Worm (Caenorhabditis elegans): Measurements from ENCODE around the gene grd-8.

Gene grd-8

ce11 chrV:7855382-7855994 lies 13.2 kb downstream of the grd-8 start, which contains the start of gene C37C3.2:
TSS of gene C37C3.2 (plus strand) at chrV:7855944.
- peak; percentile 5 for TF ChIP-seq ama-1 (optimal IDR thresholded peaks at IDR 0.05)
- peak; percentile 37 for TF ChIP-seq Y55F3AM.14 (GFP tag; optimal IDR thresholded peaks at IDR 0.05)
- TF ChIP-seq gmeb-1 (tag; optimal IDR thresholded peaks at IDR 0.05) = no peak

DNA sequence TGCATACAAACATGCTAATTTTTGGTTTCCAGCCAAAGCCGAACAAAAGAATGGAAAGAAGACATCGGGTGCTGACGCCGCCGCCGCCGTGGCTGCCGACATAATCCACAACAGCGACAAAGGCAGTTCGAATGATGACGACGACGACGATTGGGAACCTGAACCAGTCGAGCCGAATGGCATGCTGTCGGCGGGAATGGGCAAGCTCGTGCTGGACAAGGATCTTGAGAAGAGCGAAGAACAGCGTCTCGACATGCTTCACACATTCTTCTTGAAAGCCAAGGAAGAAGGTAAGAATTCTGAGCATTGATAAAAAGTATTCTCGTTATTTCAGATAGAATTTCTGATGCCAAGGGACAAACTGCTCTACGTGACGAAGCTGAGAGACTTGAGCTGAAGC lies 14.3 kb downstream of the grd-8 start:
- TF ChIP-seq ceh-16 (tag; optimal IDR thresholded peaks at IDR 0.05) = no peak
- TF ChIP-seq dmd-4 (tag; optimal IDR thresholded peaks at IDR 0.05) = no peak
- TF ChIP-seq lin-13 (GFP tag; optimal IDR thresholded peaks at IDR 0.05) = no peak
- TF ChIP-seq ztf-1 (GFP tag; conservative IDR thresholded peaks at IDR 0.05) = no peak
- no peak for TF ChIP-seq nhr-6 (tag; optimal IDR thresholded peaks at IDR 0.05)
- no peak for TF ChIP-seq sem-4 (tag; optimal IDR thresholded peaks at IDR 0.05)
- no peak for TF ChIP-seq unc-39 (tag; optimal IDR thresholded peaks at IDR 0.05)
- no peak for TF ChIP-seq nhr-77 (tag; optimal IDR thresholded peaks at IDR 0.05)
- TF ChIP-seq lin-39 (tag; optimal IDR thresholded peaks at IDR 0.05) = no peak
- no peak for TF ChIP-seq ZK546.5 (tag; optimal IDR thresholded peaks at IDR 0.05)
- TF ChIP-seq ztf-11 (tag; optimal IDR thresholded peaks at IDR 0.05) = no peak
- TF ChIP-seq elt-3 (tag; optimal IDR thresholded peaks at IDR 0.05) = no peak
- TF ChIP-seq nhr-23 (tag; optimal IDR thresholded peaks at IDR 0.05) = no peak
- no peak for TF ChIP-seq sma-3 (GFP tag; optimal IDR thresholded peaks at IDR 0.05)
- TF ChIP-seq nhr-12 (tag; optimal IDR thresholded peaks at IDR 0.05) = no peak

ce11 chrV:7857931-7858330 lies 15.6 kb downstream of the grd-8 start, which contains the start of gene C37C3.1:
TSS of gene C37C3.1 (plus strand) at chrV:7857963.
- TF ChIP-seq sma-3 (GFP tag; optimal IDR thresholded peaks at IDR 0.05) (peak; percentile 37), nhr-25 (tag; optimal IDR thresholded peaks at IDR 0.05) (peak; percentile 3), ceh-16 (tag; optimal IDR thresholded peaks at IDR 0.05) (no peak), ama-1 (optimal IDR thresholded peaks at IDR 0.05) (peak; percentile 8), nhr-21 (tag; optimal IDR thresholded peaks at IDR 0.05) (peak; percentile 40), nhr-6 (tag; optimal IDR thresholded peaks at IDR 0.05) (no peak), crh-2 (tag; optimal IDR thresholded peaks at IDR 0.05) (peak; percentile 23), sma-9 (GFP tag; optimal IDR thresholded peaks at IDR 0.05) (peak; percentile 5), sma-9 (tag; optimal IDR thresholded peaks at IDR 0.05) (no peak)

ce11 chrV:7861792-7862191 lies 19.5 kb downstream of the grd-8 start, which contains the start of gene C37C3.17:
TSS of gene C37C3.17 (minus strand) at chrV:7861892.
- no peak for TF ChIP-seq unc-55 (GFP tag; optimal IDR thresholded peaks at IDR 0.05)

DNA sequence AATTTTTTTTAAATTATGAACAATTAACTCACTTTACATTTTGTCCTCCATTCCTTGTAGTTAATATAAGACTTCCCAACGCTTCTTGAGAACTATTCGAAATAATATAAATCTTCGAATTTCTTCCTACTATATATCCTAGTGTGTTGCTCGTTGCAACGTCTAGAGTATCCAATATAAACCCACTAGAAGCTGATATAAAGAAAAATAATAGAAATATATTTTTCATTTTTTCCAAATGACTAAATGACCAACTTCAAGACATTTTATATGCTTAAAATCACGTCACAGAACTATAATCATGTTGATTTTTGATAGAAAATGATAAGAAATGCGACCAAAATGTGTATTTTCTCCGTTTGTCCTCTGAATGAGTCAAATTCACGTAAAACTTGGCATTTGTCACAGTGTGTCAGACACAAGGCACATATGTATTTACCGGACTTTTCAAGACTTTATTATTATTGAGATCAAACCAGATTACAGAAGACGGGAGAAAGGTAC lies 20.7 kb downstream of the grd-8 start, which contains the start of gene C37C3.10:
C37C3.10 (minus strand) TSS at position 51 of the 504 bp plus-strand sequence.
- no peak for TF ChIP-seq nhr-11 (tag; optimal IDR thresholded peaks at IDR 0.05)
- TF ChIP-seq fos-1 (tag; optimal IDR thresholded peaks at IDR 0.05) = peak; percentile 61

ce11 chrV:7864663-7865062 lies 22.3 kb downstream of the grd-8 start, which contains the start of gene C37C3.11:
TSS of gene C37C3.11 (minus strand) at chrV:7864763.
- TF ChIP-seq nhr-77 (tag; optimal IDR thresholded peaks at IDR 0.05) = no peak
- TF ChIP-seq nhr-237 (tag; optimal IDR thresholded peaks at IDR 0.05) = no peak
- no peak for TF ChIP-seq ceh-16 (tag; optimal IDR thresholded peaks at IDR 0.05)
- no peak for TF ChIP-seq alr-1 (tag; optimal IDR thresholded peaks at IDR 0.05)
- no peak for TF ChIP-seq fos-1 (tag; optimal IDR thresholded peaks at IDR 0.05)
- TF ChIP-seq zag-1 (tag; optimal IDR thresholded peaks at IDR 0.05) = no peak
- TF ChIP-seq unc-39 (tag; optimal IDR thresholded peaks at IDR 0.05) = no peak
- no peak for TF ChIP-seq ztf-11 (tag; optimal IDR thresholded peaks at IDR 0.05)
- TF ChIP-seq blmp-1 (tag; optimal IDR thresholded peaks at IDR 0.05; ENCODE audit: insufficient read depth) = no peak
- no peak for TF ChIP-seq unc-62 (GFP tag; optimal IDR thresholded peaks at IDR 0.05)
- TF ChIP-seq nhr-129 (tag; optimal IDR thresholded peaks at IDR 0.05) = no peak
- no peak for TF ChIP-seq ceh-82 (tag; optimal IDR thresholded peaks at IDR 0.05)
- TF ChIP-seq elt-3 (tag; optimal IDR thresholded peaks at IDR 0.05) = no peak

All from whole organism, L2 larva.